Worm (Caenorhabditis elegans) whole organism, L1 larva: ENCODE data around the gene Y77E11A.8.

ENCODE experiments used
- C04F5.9 ChIP-seq: sonication (generic microtip); optimal IDR thresholded peaks from 2 replicates; lab custom pipeline; 2016; ENCODE audit warnings: missing genetic modification characterization, missing compliant biosample characterization
- C16A3.4 ChIP-seq: fragments of 150-350 bp; optimal IDR thresholded peaks from 2 replicates; lab custom pipeline; 2014; ENCODE audit warnings: missing biosample characterization, missing genetic modification characterization
- C34B4.2 ChIP-seq: sonication (generic microtip); optimal IDR thresholded peaks from 2 replicates; lab custom pipeline; 2017; ENCODE audit warnings: mild to moderate bottlenecking, missing genetic modification characterization, missing compliant biosample characterization
- F16B12.6 ChIP-seq: fragments of 150-350 bp; optimal IDR thresholded peaks from 2 replicates; lab custom pipeline; 2014; ENCODE audit warnings: missing biosample characterization, missing genetic modification characterization
- aha-1 ChIP-seq: fragments of 150-350 bp; optimal IDR thresholded peaks from 2 replicates; lab custom pipeline; 2014; ENCODE audit warnings: missing biosample characterization, missing genetic modification characterization
- aly-2 ChIP-seq: fragments of 150-350 bp; optimal IDR thresholded peaks from 2 replicates; lab custom pipeline; 2014; ENCODE audit warnings: missing biosample characterization, missing genetic modification characterization
- blmp-1 ChIP-seq: fragments of 150-350 bp; optimal IDR thresholded peaks from 2 replicates; lab custom pipeline; 2014; ENCODE audit warnings: missing biosample characterization, missing genetic modification characterization
- ceh-63 ChIP-seq: fragments of 200-800 bp; sonication (Bioruptor generic); optimal IDR thresholded peaks from 2 replicates; lab custom pipeline; 2018; ENCODE audit warnings: mild to moderate bottlenecking, missing genetic modification characterization, missing compliant biosample characterization
- ceh-90 ChIP-seq: sonication (generic microtip); optimal IDR thresholded peaks from 2 replicates; lab custom pipeline; 2016; ENCODE audit warnings: missing genetic modification characterization, missing compliant biosample characterization
- dpl-1 ChIP-seq, 3 experiments: fragments of 150-350 bp in 2 of 3; sonication (generic microtip) in 1 of 3; optimal IDR thresholded peaks; 2 replicates each; lab custom pipeline; 2014 to 2017; ENCODE audit warnings: missing biosample characterization in 3 of 3, missing genetic modification characterization in 3 of 3, missing genetic modification reagents in 3 of 3
- efl-1 ChIP-seq, 4 experiments: fragments of 150-350 bp; optimal IDR thresholded peaks in 3 of 4; peaks in 1 of 4; 1 replicate in 1 of 4; 2 replicates in 3 of 4; lab custom pipeline; 2014; ENCODE audit warnings: missing biosample characterization in 2 of 4, missing genetic modification characterization in 2 of 4, missing genetic modification reagents in 2 of 4
- efl-3 ChIP-seq: fragments of 200-800 bp; sonication (Bioruptor generic); optimal IDR thresholded peaks from 2 replicates; lab custom pipeline; 2018; ENCODE audit warnings: mild to moderate bottlenecking, missing genetic modification characterization, missing compliant biosample characterization
- elt-3 ChIP-seq, 6 experiments: fragments of 150-350 bp in 1 of 6; sonication (generic microtip); optimal IDR thresholded peaks; 2 replicates each; lab custom pipeline; 2017 to 2018; ENCODE audit warnings: missing biosample characterization in 6 of 6, missing genetic modification characterization in 6 of 6, inconsistent platforms in 1 of 6
- ets-5 ChIP-seq: fragments of 200-800 bp; sonication (Bioruptor generic); IDR thresholded peaks from 2 replicates; pipeline ENCODE4 v1.3.6; 2022; ENCODE audit warnings: missing genetic modification characterization, missing compliant biosample characterization
- fkh-10 ChIP-seq: sonication (generic microtip); optimal IDR thresholded peaks from 2 replicates; lab custom pipeline; 2017; ENCODE audit warnings: missing biosample characterization, missing genetic modification reagents, missing genetic modification characterization
- fkh-8 ChIP-seq: sonication (generic microtip); optimal IDR thresholded peaks from 2 replicates; lab custom pipeline; 2016; ENCODE audit warnings: mild to moderate bottlenecking, missing genetic modification characterization, missing compliant biosample characterization
- fos-1 ChIP-seq: fragments of 150-350 bp; optimal IDR thresholded peaks from 2 replicates; lab custom pipeline; 2014; ENCODE audit warnings: missing biosample characterization, missing genetic modification characterization
- grh-1 ChIP-seq: fragments of 200-800 bp; sonication (Bioruptor generic); IDR thresholded peaks from 2 replicates; pipeline ENCODE4 v1.3.6; 2022; ENCODE audit warnings: missing genetic modification reagents, missing genetic modification characterization, missing compliant biosample characterization
- hlh-17 ChIP-seq: fragments of 200-800 bp; sonication (Bioruptor generic); optimal IDR thresholded peaks from 2 replicates; lab custom pipeline; 2018; ENCODE audit warnings: missing genetic modification characterization, mild to moderate bottlenecking, missing compliant biosample characterization, moderate library complexity, borderline replicate concordance
- hlh-4 ChIP-seq: sonication (generic microtip); optimal IDR thresholded peaks from 2 replicates; lab custom pipeline; 2016; ENCODE audit warnings: mild to moderate bottlenecking, missing genetic modification characterization, missing compliant biosample characterization
- hpl-2 ChIP-seq: fragments of 150-350 bp; optimal IDR thresholded peaks from 2 replicates; lab custom pipeline; 2014; ENCODE audit warnings: missing biosample characterization, missing genetic modification reagents, missing genetic modification characterization
- irx-1 ChIP-seq: sonication (generic microtip); optimal IDR thresholded peaks from 2 replicates; lab custom pipeline; 2016; ENCODE audit warnings: missing genetic modification characterization, missing compliant biosample characterization
- isw-1 ChIP-seq: fragments of 200-800 bp; sonication (Bioruptor generic); IDR thresholded peaks from 2 replicates; pipeline ENCODE4 v1.3.6; 2022; ENCODE audit warnings: missing genetic modification characterization, missing compliant biosample characterization
- lin-13 ChIP-seq: fragments of 150-350 bp; optimal IDR thresholded peaks from 2 replicates; lab custom pipeline; 2014; ENCODE audit warnings: missing biosample characterization, missing genetic modification reagents, missing genetic modification characterization
- lin-15B ChIP-seq: fragments of 150-350 bp; sonication (generic microtip); optimal IDR thresholded peaks from 3 replicates; lab custom pipeline; 2014; ENCODE audit warnings: missing biosample characterization, missing genetic modification characterization
- lin-35 ChIP-seq, 2 experiments: fragments of 150-350 bp; optimal IDR thresholded peaks; 2 replicates each; lab custom pipeline; 2014; ENCODE audit warnings: missing biosample characterization in 2 of 2, missing genetic modification characterization in 2 of 2, missing genetic modification reagents in 2 of 2
- lsy-2 ChIP-seq, 2 experiments: fragments of 150-350 bp; optimal IDR thresholded peaks; 2 replicates each; lab custom pipeline; 2014; ENCODE audit warnings: missing biosample characterization in 2 of 2, missing genetic modification characterization in 2 of 2
- mef-2 ChIP-seq: fragments of 150-350 bp; optimal IDR thresholded peaks from 2 replicates; lab custom pipeline; 2014; ENCODE audit warnings: missing biosample characterization, missing genetic modification characterization
- mep-1 ChIP-seq: fragments of 150-350 bp; optimal IDR thresholded peaks from 2 replicates; lab custom pipeline; 2014; ENCODE audit warnings: missing biosample characterization, missing genetic modification characterization
- nhr-11 ChIP-seq: fragments of 150-350 bp; optimal IDR thresholded peaks from 2 replicates; lab custom pipeline; 2014; ENCODE audit warnings: missing biosample characterization, missing genetic modification characterization
- nhr-237 ChIP-seq: fragments of 150-350 bp; optimal IDR thresholded peaks from 2 replicates; lab custom pipeline; 2014; ENCODE audit warnings: missing biosample characterization, missing genetic modification characterization
- nhr-47 ChIP-seq: sonication (generic microtip); optimal IDR thresholded peaks from 2 replicates; lab custom pipeline; 2016; ENCODE audit warnings: mild to moderate bottlenecking, missing genetic modification characterization, moderate library complexity, missing compliant biosample characterization
- nhr-76 ChIP-seq: sonication (generic microtip); optimal IDR thresholded peaks from 2 replicates; lab custom pipeline; 2017; ENCODE audit warnings: missing biosample characterization, missing genetic modification characterization
- nhr-77 ChIP-seq: fragments of 150-350 bp; optimal IDR thresholded peaks from 2 replicates; lab custom pipeline; 2014; ENCODE audit warnings: missing biosample characterization, missing genetic modification characterization
- nhr-84 ChIP-seq: sonication (generic microtip); optimal IDR thresholded peaks from 2 replicates; lab custom pipeline; 2017; ENCODE audit warnings: missing biosample characterization, missing genetic modification characterization
- pag-3 ChIP-seq: sonication (generic microtip); optimal IDR thresholded peaks from 2 replicates; lab custom pipeline; 2017; ENCODE audit warnings: missing genetic modification characterization, mild to moderate bottlenecking, missing compliant biosample characterization, antibody characterized with exemption, borderline replicate concordance; ENCODE audit not compliant: insufficient read depth
- pax-3 ChIP-seq: fragments of 200-800 bp; sonication (Bioruptor generic); optimal IDR thresholded peaks from 2 replicates; lab custom pipeline; 2018; ENCODE audit warnings: mild to moderate bottlenecking, missing genetic modification characterization, moderate library complexity, missing compliant biosample characterization
- rnt-1 ChIP-seq: sonication (generic microtip); optimal IDR thresholded peaks from 2 replicates; lab custom pipeline; 2016; ENCODE audit warnings: mild to moderate bottlenecking, missing genetic modification characterization, moderate library complexity, missing compliant biosample characterization
- snpc-4 ChIP-seq: fragments of 150-350 bp; optimal IDR thresholded peaks from 2 replicates; lab custom pipeline; 2014; ENCODE audit warnings: missing biosample characterization, missing genetic modification characterization
- snu-23 ChIP-seq: sonication (generic microtip); optimal IDR thresholded peaks from 2 replicates; lab custom pipeline; 2016; ENCODE audit warnings: missing genetic modification characterization, missing compliant biosample characterization
- sox-4 ChIP-seq: sonication (generic microtip); optimal IDR thresholded peaks from 2 replicates; lab custom pipeline; 2016; ENCODE audit warnings: missing genetic modification characterization, missing compliant biosample characterization
- swsn-7 ChIP-seq: sonication (generic microtip); optimal IDR thresholded peaks from 2 replicates; lab custom pipeline; 2016; ENCODE audit warnings: missing genetic modification characterization, missing compliant biosample characterization
- tlp-1 ChIP-seq: fragments of 150-350 bp; optimal IDR thresholded peaks from 2 replicates; lab custom pipeline; 2014; ENCODE audit warnings: missing biosample characterization, missing genetic modification characterization
- unc-62 ChIP-seq: fragments of 150-350 bp; optimal IDR thresholded peaks from 2 replicates; lab custom pipeline; 2014; ENCODE audit warnings: missing biosample characterization, missing genetic modification reagents, missing genetic modification characterization
- unc-98 ChIP-seq: fragments of 200-800 bp; sonication (Bioruptor generic); IDR thresholded peaks from 2 replicates; pipeline ENCODE4 v1.3.6; 2022; ENCODE audit warnings: missing genetic modification characterization, missing compliant biosample characterization
- vab-15 ChIP-seq: sonication (generic microtip); optimal IDR thresholded peaks from 2 replicates; lab custom pipeline; 2017; ENCODE audit warnings: missing genotype, mild to moderate bottlenecking, missing genetic modification characterization, missing compliant biosample characterization
- xbp-1 ChIP-seq: sonication (generic microtip); optimal IDR thresholded peaks from 2 replicates; lab custom pipeline; 2016; ENCODE audit warnings: missing genetic modification characterization, missing compliant biosample characterization
- ztf-11 ChIP-seq, 2 experiments: sonication (generic microtip); optimal IDR thresholded peaks; 2 replicates each; lab custom pipeline; 2016 to 2017; ENCODE audit warnings: missing genetic modification characterization in 2 of 2, missing biosample characterization in 1 of 2, missing compliant biosample characterization in 1 of 2
- ztf-4 ChIP-seq: fragments of 150-350 bp; optimal IDR thresholded peaks from 2 replicates; lab custom pipeline; 2014; ENCODE audit warnings: missing biosample characterization, missing genetic modification characterization

Gene Y77E11A.8

DNA sequence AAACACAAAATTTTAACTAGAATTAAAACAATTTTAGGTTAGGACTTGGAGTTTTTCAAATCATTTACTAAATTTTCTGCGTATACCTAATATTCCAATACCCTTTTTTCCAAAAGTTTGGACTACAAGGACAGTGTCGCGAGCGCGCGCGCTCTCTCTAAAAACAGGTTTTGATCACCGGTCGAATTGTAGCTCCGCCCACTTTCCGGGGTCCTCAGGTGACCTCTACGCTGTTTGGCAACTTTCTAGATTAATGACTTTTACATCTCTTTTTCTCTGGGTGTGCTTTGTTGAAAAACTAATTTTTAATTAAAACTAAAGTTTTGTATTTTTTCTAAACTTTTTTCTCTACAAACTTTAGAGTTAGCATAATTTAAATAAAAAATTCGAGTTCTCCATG is 35.8 kb downstream of the Y77E11A.8 start (continued):
- TF ChIP-seq fos-1 (tag; lab: Kevin White, UChicago) (no peak), ceh-90 (tag; lab: Kevin White, UChicago) (no peak), nhr-47 (tag; lab: Kevin White, UChicago) (peak; percentile 29), irx-1 (tag; lab: Kevin White, UChicago) (no peak), nhr-237 (tag; lab: Kevin White, UChicago) (no peak), C34B4.2 (no peak), hpl-2 (GFP tag; lab: Kevin White, UChicago) (no peak), nhr-11 (tag; lab: Kevin White, UChicago) (no peak), blmp-1 (tag; lab: Kevin White, UChicago) (peak; percentile 58), efl-1 (optimal IDR thresholded peaks at IDR 0.05; lab: Kevin White, UChicago) (peak in 1 of 2 experiments; percentile 7), efl-1 (GFP tag; optimal IDR thresholded peaks at IDR 0.05 in 1 of 2; lab: Kevin White, UChicago) (no peak), lsy-2 (tag; optimal IDR thresholded peaks at IDR 0.05; lab: Kevin White, UChicago) (peak; percentile 22 to 25), ztf-4 (no peak)

DNA sequence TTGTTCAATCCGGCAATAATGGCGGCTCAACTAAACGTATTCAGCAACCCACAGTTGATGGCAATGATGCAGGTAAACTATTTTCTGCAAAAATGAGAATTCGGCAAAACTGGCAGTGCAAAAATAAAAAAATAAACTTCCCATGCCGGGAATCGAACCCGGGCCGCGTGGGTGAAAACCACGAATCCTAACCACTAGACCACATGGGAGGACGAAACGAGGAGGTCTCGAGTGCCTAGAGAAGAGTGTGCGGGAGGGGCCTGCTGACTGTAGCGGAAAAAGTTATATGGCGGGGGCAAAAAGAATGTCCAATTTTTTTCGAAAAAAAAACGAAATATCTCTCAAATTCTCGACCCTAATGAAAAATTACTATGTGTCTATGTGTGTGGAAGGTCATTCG is 36.8 kb downstream of the Y77E11A.8 start:
- TF ChIP-seq swsn-7 (tag; lab: Kevin White, UChicago) (peak; percentile 46), hlh-17 (GFP tag; lab: Kevin White, UChicago) (no peak), nhr-76 (tag; lab: Kevin White, UChicago) (no peak), C34B4.2 (no peak), fkh-10 (no peak), aly-2 (tag; lab: Kevin White, UChicago) (no peak), mef-2 (tag; lab: Kevin White, UChicago) (no peak), grh-1 (peak; percentile 73), nhr-84 (tag; lab: Kevin White, UChicago) (no peak), aha-1 (tag; lab: Kevin White, UChicago) (no peak), C16A3.4 (tag; lab: Kevin White, UChicago) (peak; percentile 31), pag-3 (tag; lab: Kevin White, UChicago) (peak; percentile 17), snpc-4 (tag; lab: Kevin White, UChicago) (no peak), xbp-1 (peak; percentile 17), elt-3 (tag; optimal IDR thresholded peaks at IDR 0.05; lab: Kevin White, UChicago) (peak in 1 of 6 experiments; percentile 17), nhr-77 (tag; lab: Kevin White, UChicago) (no peak), ets-5 (GFP tag; lab: Robert Waterston, UW) (no peak), unc-98 (GFP tag; lab: Robert Waterston, UW) (no peak), lin-15B (tag; lab: Kevin White, UChicago) (no peak), dpl-1 (GFP tag; optimal IDR thresholded peaks at IDR 0.05; lab: Kevin White, UChicago) (peak; percentile 13 to 55 (median 32)), nhr-11 (tag; lab: Kevin White, UChicago) (no peak), rnt-1 (tag; lab: Kevin White, UChicago) (peak; percentile 69), pax-3 (tag; lab: Kevin White, UChicago) (no peak), hlh-4 (tag; lab: Kevin White, UChicago) (no peak), C04F5.9 (tag; lab: Kevin White, UChicago) (no peak), mep-1 (tag; lab: Kevin White, UChicago) (peak; percentile 59), hpl-2 (GFP tag; lab: Kevin White, UChicago) (no peak), lin-35 (GFP tag; optimal IDR thresholded peaks at IDR 0.05; lab: Kevin White, UChicago) (peak; percentile 28 to 79), irx-1 (tag; lab: Kevin White, UChicago) (peak; percentile 7), blmp-1 (tag; lab: Kevin White, UChicago) (no peak), F16B12.6 (tag; lab: Kevin White, UChicago) (no peak), ceh-90 (tag; lab: Kevin White, UChicago) (no peak), fkh-8 (no peak), isw-1 (GFP tag; lab: Robert Waterston, UW) (peak; percentile 6; the same call in 1 of the 2 replicates), tlp-1 (no peak), efl-1 (optimal IDR thresholded peaks at IDR 0.05; lab: Kevin White, UChicago) (peak; percentile 27 to 35), efl-1 (GFP tag; optimal IDR thresholded peaks at IDR 0.05 in 1 of 2; lab: Kevin White, UChicago) (peak; percentile 41 to 96), efl-3 (GFP tag; lab: Kevin White, UChicago) (no peak), ztf-11 (tag; optimal IDR thresholded peaks at IDR 0.05; lab: Kevin White, UChicago) (no peak), fos-1 (tag; lab: Kevin White, UChicago) (no peak), ztf-4 (no peak), sox-4 (tag; lab: Kevin White, UChicago) (no peak), lin-13 (GFP tag; lab: Kevin White, UChicago) (peak; percentile 52), unc-62 (no peak), snu-23 (GFP tag; lab: Kevin White, UChicago) (peak; percentile 79), vab-15 (tag; lab: Kevin White, UChicago) (peak; percentile 13), lsy-2 (tag; optimal IDR thresholded peaks at IDR 0.05; lab: Kevin White, UChicago) (peak; percentile 17 to 54), ceh-63 (GFP tag; lab: Kevin White, UChicago) (no peak)
